Fruit fly (Drosophila melanogaster) S2 (cell line): ENCODE measurements around the gene Grasp65.

ENCODE experiments used
- CG8478 ChIP-seq: fragments of >200 bp; optimal IDR thresholded peaks from 2 replicates; lab custom pipeline; 2018
- CTCF ChIP-seq, 2 experiments: fragments of >200 bp; optimal IDR thresholded peaks; 2 replicates each; lab custom pipeline; 2018

DNA sequence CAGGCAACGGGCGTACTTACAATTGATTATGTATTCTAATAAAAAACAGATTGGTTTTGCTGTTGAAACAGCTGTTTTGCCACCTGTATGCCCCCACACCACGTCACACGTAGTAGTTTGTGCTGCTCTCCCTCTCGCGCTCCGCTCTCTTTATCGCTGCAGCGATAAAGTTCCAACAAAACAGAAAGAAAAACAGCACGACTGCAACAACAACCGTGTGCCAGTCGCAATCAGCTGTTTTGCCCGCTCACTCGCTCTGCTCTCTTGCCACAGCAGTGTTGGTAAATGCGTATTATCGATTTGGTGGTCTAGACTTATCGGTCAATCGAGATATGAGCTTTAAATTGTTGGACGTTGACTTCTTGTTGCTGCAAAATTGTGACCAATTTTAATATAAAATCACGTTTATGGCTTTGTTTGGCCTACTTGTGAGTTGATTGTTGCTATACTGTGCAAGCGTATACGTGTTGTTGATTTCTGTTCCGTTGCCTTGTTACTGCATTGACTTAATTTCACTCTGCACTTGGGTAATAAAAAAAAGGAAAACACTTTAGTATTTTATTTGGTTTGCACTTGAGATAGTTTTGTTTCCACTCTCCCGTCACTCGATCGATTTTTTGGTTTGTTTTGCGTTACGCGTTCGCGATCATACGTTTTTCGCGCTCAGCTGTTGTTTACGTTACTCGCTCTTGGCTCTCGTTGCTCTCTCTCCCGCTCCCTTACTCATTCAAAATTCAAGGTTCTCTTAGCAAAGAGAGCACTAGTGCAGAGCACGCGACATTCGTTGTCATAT, 27.7 kb upstream of the Grasp65 start:
- TF ChIP-seq CG8478 (lab: Kevin White, UChicago) (no peak), CTCF (optimal IDR thresholded peaks at IDR 0.05; lab: Kevin White, UChicago) (no peak)
